Worm (Caenorhabditis elegans) whole organism, late embryonic: ENCODE measurements around the gene Y102A11A.9.

ENCODE experiments used
- F13H6.1 ChIP-seq: sonication (generic microtip); optimal IDR thresholded peaks from 2 replicates; lab custom pipeline; 2016; ENCODE audit warnings: missing genetic modification characterization, missing compliant biosample characterization
- Y22D7AL.16 ChIP-seq: sonication (generic microtip); optimal IDR thresholded peaks from 2 replicates; lab custom pipeline; 2016; ENCODE audit warnings: missing genetic modification characterization, missing compliant biosample characterization
- ama-1 ChIP-seq: fragments of 150-350 bp; optimal IDR thresholded peaks from 2 replicates; lab custom pipeline; 2014
- ceh-31 ChIP-seq: sonication (generic microtip); optimal IDR thresholded peaks from 2 replicates; lab custom pipeline; 2016; ENCODE audit warnings: missing genetic modification characterization, missing compliant biosample characterization
- ceh-6 ChIP-seq: fragments of 200-800 bp; sonication (Bioruptor generic); optimal IDR thresholded peaks from 2 replicates; lab custom pipeline; 2018; ENCODE audit warnings: mild to moderate bottlenecking, missing genetic modification characterization, missing compliant biosample characterization
- dmd-4 ChIP-seq: sonication (generic microtip); optimal IDR thresholded peaks from 2 replicates; lab custom pipeline; 2016; ENCODE audit warnings: borderline replicate concordance, missing genetic modification characterization, missing compliant biosample characterization
- elt-2 ChIP-seq: sonication (generic microtip); optimal IDR thresholded peaks from 2 replicates; lab custom pipeline; 2016; ENCODE audit warnings: missing genetic modification reagents, missing genetic modification characterization, missing compliant biosample characterization
- fkh-10 ChIP-seq: fragments of 150-350 bp; optimal IDR thresholded peaks from 2 replicates; lab custom pipeline; 2014; ENCODE audit warnings: missing biosample characterization, missing genetic modification reagents, missing genetic modification characterization
- hlh-6 ChIP-seq: sonication (generic microtip); optimal IDR thresholded peaks from 2 replicates; lab custom pipeline; 2016; ENCODE audit warnings: missing genotype, missing genetic modification characterization, missing compliant biosample characterization
- nfya-1 ChIP-seq: sonication (generic microtip); optimal IDR thresholded peaks from 2 replicates; lab custom pipeline; 2017; ENCODE audit warnings: missing genetic modification characterization, mild to moderate bottlenecking, missing compliant biosample characterization, antibody characterized with exemption, moderate library complexity
- odd-2 ChIP-seq: sonication (generic microtip); optimal IDR thresholded peaks from 2 replicates; lab custom pipeline; 2017; ENCODE audit warnings: antibody characterized with exemption, mild to moderate bottlenecking, missing genetic modification characterization, missing compliant biosample characterization
- pax-1 ChIP-seq: fragments of 150-350 bp; optimal IDR thresholded peaks from 2 replicates; lab custom pipeline; 2014; ENCODE audit warnings: missing biosample characterization, missing genetic modification characterization
- pqm-1 ChIP-seq: sonication (generic microtip); optimal IDR thresholded peaks from 2 replicates; lab custom pipeline; 2016; ENCODE audit warnings: missing genetic modification characterization, missing compliant biosample characterization
- tbx-2 ChIP-seq: sonication (generic microtip); optimal IDR thresholded peaks from 2 replicates; lab custom pipeline; 2016; ENCODE audit warnings: missing genetic modification characterization, missing compliant biosample characterization

ce11 chrX:1981654-1982053 lies 31.3 kb upstream of the Y102A11A.9 start:
- TF ChIP-seq pax-1 (tag; lab: Kevin White, UChicago) (no peak), tbx-2 (tag; lab: Kevin White, UChicago) (no peak), ama-1 (lab: Kevin White, UChicago) (no peak), Y22D7AL.16 (tag; lab: Kevin White, UChicago) (no peak), odd-2 (tag; lab: Kevin White, UChicago) (no peak), nfya-1 (tag; lab: Kevin White, UChicago) (no peak), dmd-4 (no peak), pqm-1 (tag; lab: Kevin White, UChicago) (no peak), ceh-6 (GFP tag; lab: Kevin White, UChicago) (no peak), hlh-6 (no peak), F13H6.1 (no peak), elt-2 (tag; lab: Kevin White, UChicago) (peak; percentile 58), ceh-31 (tag; lab: Kevin White, UChicago) (no peak), fkh-10 (GFP tag; lab: Kevin White, UChicago) (no peak)
